Worm (Caenorhabditis elegans) whole organism, late embryonic: ENCODE data around the gene fbxb-77.
"Not testable (repeated sequence)": the region's sequence is repeated elsewhere in the genome, so short reads cannot be mapped to it uniquely, and the experiment has no call there.

Experiments
- ama-1 ChIP-seq: fragments of 150-350 bp; optimal IDR thresholded peaks from 2 replicates; lab custom pipeline; 2014
- ceh-24 ChIP-seq: sonication (generic microtip); optimal IDR thresholded peaks from 2 replicates; lab custom pipeline; 2016; ENCODE audit warnings: mild to moderate bottlenecking, missing genetic modification characterization, missing compliant biosample characterization
- che-1 ChIP-seq: sonication (generic microtip); optimal IDR thresholded peaks from 2 replicates; lab custom pipeline; 2016; ENCODE audit warnings: mild to moderate bottlenecking, missing genetic modification characterization, missing compliant biosample characterization
- fkh-10 ChIP-seq: fragments of 150-350 bp; optimal IDR thresholded peaks from 2 replicates; lab custom pipeline; 2014; ENCODE audit warnings: missing biosample characterization, missing genetic modification reagents, missing genetic modification characterization
- nhr-11 ChIP-seq: fragments of 150-350 bp; optimal IDR thresholded peaks from 2 replicates; lab custom pipeline; 2014; ENCODE audit warnings: missing biosample characterization, missing genetic modification characterization
- zip-5 ChIP-seq: sonication (generic microtip); optimal IDR thresholded peaks from 2 replicates; lab custom pipeline; 2016; ENCODE audit warnings: missing genetic modification characterization, missing compliant biosample characterization

DNA sequence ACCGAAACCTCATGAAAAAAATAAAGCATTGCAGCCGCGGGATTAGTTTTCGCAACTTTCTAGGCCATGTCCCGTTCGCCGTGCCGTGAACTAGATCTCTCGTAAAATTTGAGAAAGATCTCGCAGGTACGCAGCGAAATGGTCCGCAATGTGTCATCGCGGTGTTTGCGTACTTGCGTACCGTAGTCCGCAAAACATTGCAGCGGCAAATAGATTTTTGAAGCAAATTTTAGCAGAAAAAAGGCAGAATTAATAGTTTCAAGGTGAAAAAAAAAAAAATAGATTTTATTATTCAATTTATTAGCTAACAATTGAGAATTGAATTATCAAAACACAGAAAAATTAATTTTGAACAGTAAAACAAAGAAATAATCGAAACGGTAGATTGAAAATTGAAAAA, 28.0 kb downstream of the fbxb-77 start:
- not testable (repeated sequence) for TF ChIP-seq ceh-24 (tag; lab: Kevin White, UChicago); che-1 (tag; lab: Kevin White, UChicago); ama-1; zip-5 (tag; lab: Kevin White, UChicago); nhr-11 (tag; lab: Kevin White, UChicago); fkh-10 (GFP tag; lab: Kevin White, UChicago)
